Fruit fly (Drosophila melanogaster) whole organism, embryonic: Measurements from ENCODE around the gene CG12784.

Source experiments
- ATbp ChIP-seq: fragments of 200-800 bp; sonication (Bioruptor generic); optimal IDR thresholded peaks from 2 replicates; lab custom pipeline; 2017; ENCODE audit warnings: missing biosample characterization, mild to moderate bottlenecking, missing genetic modification characterization, missing genetic modification reagents
- Ada2b ChIP-seq: fragments of 200-800 bp; sonication (Bioruptor generic); IDR thresholded peaks from 2 replicates; pipeline ENCODE4 v1.3.6; 2022; ENCODE audit warnings: missing biosample characterization, missing genetic modification characterization
- Atf-2 ChIP-seq: fragments of 200-800 bp; sonication (Bioruptor generic); optimal IDR thresholded peaks from 2 replicates; lab custom pipeline; 2016; ENCODE audit warnings: missing biosample characterization, missing genetic modification characterization
- Bgb ChIP-seq: fragments of 200-800 bp; sonication (Bioruptor generic); IDR thresholded peaks from 2 replicates; pipeline ENCODE4 v1.3.6; 2022; ENCODE audit warnings: missing biosample characterization, missing genetic modification characterization; ENCODE audit not compliant: partially characterized antibody
- CG10209 ChIP-seq: fragments of 200-800 bp; sonication (Bioruptor generic); optimal IDR thresholded peaks from 3 replicates; lab custom pipeline; 2017; ENCODE audit warnings: missing biosample characterization, mild to moderate bottlenecking, missing genetic modification characterization, missing genetic modification reagents
- CG1024 ChIP-seq: fragments of 200-800 bp; sonication (Bioruptor generic); IDR thresholded peaks from 2 replicates; pipeline ENCODE4 v1.3.6; 2022; ENCODE audit warnings: missing biosample characterization, missing genetic modification characterization
- CG13287 ChIP-seq: fragments of 200-800 bp; sonication (Bioruptor generic); IDR thresholded peaks from 2 replicates; pipeline ENCODE4 v1.3.6; 2022; ENCODE audit warnings: missing biosample characterization, missing genetic modification characterization; ENCODE audit not compliant: partially characterized antibody
- CG13296 ChIP-seq: fragments of 200-800 bp; sonication (Bioruptor generic); optimal IDR thresholded peaks from 3 replicates; lab custom pipeline; 2018; ENCODE audit warnings: missing biosample characterization, mild to moderate bottlenecking, missing genetic modification characterization
- CG14860 ChIP-seq: fragments of 200-800 bp; sonication (Bioruptor generic); IDR thresholded peaks from 3 replicates; pipeline ENCODE4 v1.3.6; 2022; ENCODE audit warnings: missing biosample characterization, missing genetic modification characterization; ENCODE audit not compliant: partially characterized antibody
- CG15601 ChIP-seq: fragments of 200-800 bp; sonication (Bioruptor generic); optimal IDR thresholded peaks from 3 replicates; lab custom pipeline; 2019; ENCODE audit warnings: missing biosample characterization, mild to moderate bottlenecking, missing genetic modification characterization, moderate library complexity
- CG17328 ChIP-seq: fragments of 200-800 bp; sonication (Bioruptor generic); IDR thresholded peaks from 2 replicates; pipeline ENCODE4 v1.3.6; 2022; ENCODE audit warnings: missing biosample characterization, missing genetic modification characterization
- CG17359 ChIP-seq: fragments of 200-800 bp; sonication (Bioruptor generic); optimal IDR thresholded peaks from 3 replicates; lab custom pipeline; 2018; ENCODE audit warnings: missing biosample characterization, mild to moderate bottlenecking, missing genetic modification characterization, moderate library complexity
- CG17361 ChIP-seq: fragments of 200-800 bp; sonication (Bioruptor generic); IDR thresholded peaks from 3 replicates; pipeline ENCODE4 v1.3.6; 2022; ENCODE audit warnings: missing biosample characterization, missing genetic modification characterization
- CG17612 ChIP-seq: fragments of 200-800 bp; sonication (Bioruptor generic); IDR thresholded peaks from 2 replicates; pipeline ENCODE4 v1.3.6; 2022; ENCODE audit warnings: missing biosample characterization, missing genetic modification characterization
- CG18476 ChIP-seq: fragments of 200-800 bp; sonication (Bioruptor generic); optimal IDR thresholded peaks from 2 replicates; lab custom pipeline; 2016; ENCODE audit warnings: missing biosample characterization, mild to moderate bottlenecking, missing genetic modification characterization
- CG18764 ChIP-seq: fragments of 200-800 bp; sonication (Bioruptor generic); optimal IDR thresholded peaks from 3 replicates; lab custom pipeline; 2016; ENCODE audit warnings: missing biosample characterization, missing genetic modification characterization
- CG2712 ChIP-seq: fragments of 200-800 bp; optimal IDR thresholded peaks from 3 replicates; lab custom pipeline; 2019; ENCODE audit warnings: missing biosample characterization, mild to moderate bottlenecking, missing genetic modification characterization, moderate library complexity
- CG4707 ChIP-seq: fragments of 200-800 bp; sonication (Bioruptor generic); optimal IDR thresholded peaks from 2 replicates; lab custom pipeline; 2018; ENCODE audit warnings: missing biosample characterization, mild to moderate bottlenecking, missing genetic modification characterization, moderate library complexity
- CG6813 ChIP-seq: fragments of 200-800 bp; sonication (Bioruptor generic); optimal IDR thresholded peaks from 2 replicates; lab custom pipeline; 2017; ENCODE audit warnings: missing biosample characterization, missing genetic modification characterization, mild to moderate bottlenecking, moderate library complexity, missing genetic modification reagents
- CG7271 ChIP-seq: fragments of 200-800 bp; sonication (Bioruptor generic); optimal IDR thresholded peaks from 2 replicates; lab custom pipeline; 2018; ENCODE audit warnings: missing biosample characterization, mild to moderate bottlenecking, missing genetic modification characterization, moderate library complexity
- CG8359 ChIP-seq: fragments of 200-800 bp; sonication (Bioruptor generic); optimal IDR thresholded peaks from 2 replicates; lab custom pipeline; 2017; ENCODE audit warnings: missing biosample characterization, mild to moderate bottlenecking, missing genetic modification characterization, borderline replicate concordance
- CG9932 ChIP-seq: fragments of 200-800 bp; sonication (Bioruptor generic); IDR thresholded peaks from 2 replicates; pipeline ENCODE4 v1.3.6; 2022; ENCODE audit warnings: missing biosample characterization, missing genetic modification characterization
- Dek ChIP-seq: fragments of 200-800 bp; sonication (Bioruptor generic); optimal IDR thresholded peaks from 3 replicates; lab custom pipeline; 2019; ENCODE audit warnings: missing biosample characterization, mild to moderate bottlenecking, missing genetic modification characterization, moderate library complexity
- Ets65A ChIP-seq: fragments of 200-800 bp; sonication (Bioruptor generic); peaks from one replicate; lab custom pipeline; 2016; ENCODE audit warnings: missing biosample characterization, missing genetic modification characterization
- HLH3B ChIP-seq: fragments of 200-800 bp; sonication (Bioruptor generic); IDR thresholded peaks from 2 replicates; pipeline ENCODE4 v1.3.6; 2022; ENCODE audit warnings: missing biosample characterization, missing genetic modification characterization
- HLH4C ChIP-seq: fragments of 200-800 bp; sonication (Bioruptor generic); IDR thresholded peaks from 3 replicates; pipeline ENCODE4 v1.3.6; 2022; ENCODE audit warnings: missing biosample characterization, missing genetic modification characterization; ENCODE audit not compliant: partially characterized antibody
- Max ChIP-seq: fragments of 200-800 bp; sonication (Bioruptor generic); optimal IDR thresholded peaks from 2 replicates; lab custom pipeline; 2016; ENCODE audit warnings: missing biosample characterization, mild to moderate bottlenecking, missing genetic modification characterization
- Meics ChIP-seq: fragments of 200-800 bp; sonication (Bioruptor generic); optimal IDR thresholded peaks from 2 replicates; lab custom pipeline; 2017; ENCODE audit warnings: missing biosample characterization, mild to moderate bottlenecking, missing genetic modification characterization
- Poxn ChIP-seq: fragments of 200-800 bp; sonication (Bioruptor generic); IDR thresholded peaks from 2 replicates; pipeline ENCODE4 v1.3.6; 2022; ENCODE audit warnings: missing biosample characterization, missing genetic modification characterization
- Rfx ChIP-seq: fragments of 200-800 bp; sonication (Bioruptor generic); IDR thresholded peaks from 2 replicates; pipeline ENCODE4 v1.3.6; 2022; ENCODE audit warnings: missing biosample characterization, missing genetic modification characterization
- Sox102F ChIP-seq: fragments of 200-800 bp; sonication (Bioruptor generic); optimal IDR thresholded peaks from 2 replicates; lab custom pipeline; 2018; ENCODE audit warnings: missing biosample characterization, mild to moderate bottlenecking, missing genetic modification characterization, moderate library complexity
- Sry-δ ChIP-seq: fragments of 200-800 bp; sonication (Bioruptor generic); optimal IDR thresholded peaks from 2 replicates; lab custom pipeline; 2016; ENCODE audit warnings: missing biosample characterization, missing genetic modification characterization
- Trl ChIP-seq, 3 experiments: fragments of >200 bp in 2 of 3; fragments of 200-800 bp in 1 of 3; sonication (Bioruptor generic) in 1 of 3; optimal IDR thresholded peaks; 2 replicates in 1 of 3; 3 replicates in 2 of 3; lab custom pipeline; 2016 to 2017; ENCODE audit warnings: missing biosample characterization in 1 of 3, missing genetic modification characterization in 1 of 3
- bowl ChIP-seq: fragments of 200-800 bp; sonication (Bioruptor generic); IDR thresholded peaks from 2 replicates; pipeline ENCODE4 v1.3.6; 2022; ENCODE audit warnings: missing biosample characterization, missing genetic modification characterization
- corto ChIP-seq: fragments of 200-800 bp; sonication (Bioruptor generic); optimal IDR thresholded peaks from 2 replicates; lab custom pipeline; 2016; ENCODE audit warnings: missing biosample characterization, mild to moderate bottlenecking, missing genetic modification characterization, moderate library complexity
- fd96Cb ChIP-seq: fragments of 200-800 bp; sonication (Bioruptor generic); optimal IDR thresholded peaks from 2 replicates; lab custom pipeline; 2018; ENCODE audit warnings: missing biosample characterization, mild to moderate bottlenecking, missing genetic modification characterization, moderate library complexity
- gt ChIP-seq: fragments of 200-800 bp; sonication (Bioruptor generic); IDR thresholded peaks from 2 replicates; pipeline ENCODE4 v1.3.6; 2022; ENCODE audit warnings: missing biosample characterization, missing genetic modification characterization
- h ChIP-seq: fragments of >200 bp; optimal IDR thresholded peaks from 2 replicates; lab custom pipeline; 2017
- ham ChIP-seq: fragments of 200-800 bp; sonication (Bioruptor generic); IDR thresholded peaks from 2 replicates; pipeline ENCODE4 v1.3.6; 2022; ENCODE audit warnings: missing biosample characterization, missing genetic modification characterization
- kah ChIP-seq: fragments of 200-800 bp; sonication (Bioruptor generic); optimal IDR thresholded peaks from 2 replicates; lab custom pipeline; 2018; ENCODE audit warnings: missing biosample characterization, mild to moderate bottlenecking, missing genetic modification characterization
- lmd ChIP-seq: fragments of 200-800 bp; sonication (Bioruptor generic); IDR thresholded peaks from 2 replicates; pipeline ENCODE4 v1.3.6; 2022; ENCODE audit warnings: missing biosample characterization, missing genetic modification characterization
- nerfin-1 ChIP-seq: fragments of 200-800 bp; sonication (Bioruptor generic); optimal IDR thresholded peaks from 3 replicates; lab custom pipeline; 2019; ENCODE audit warnings: missing biosample characterization, mild to moderate bottlenecking, missing genetic modification characterization, moderate library complexity
- oc ChIP-seq: fragments of 200-800 bp; sonication (Bioruptor generic); optimal IDR thresholded peaks from 2 replicates; lab custom pipeline; 2018; ENCODE audit warnings: missing biosample characterization, mild to moderate bottlenecking, missing genetic modification characterization, moderate library complexity
- pan ChIP-seq, 4 experiments: fragments of >200 bp in 3 of 4; fragments of 200-800 bp in 1 of 4; sonication (Bioruptor generic) in 1 of 4; optimal IDR thresholded peaks in 3 of 4; IDR thresholded peaks in 1 of 4; 2 replicates each; pipeline versions ENCODE4 v1.3.6 to Lab custom; 2017 to 2022; ENCODE audit warnings: missing biosample characterization in 2 of 4, missing genetic modification characterization in 2 of 4, mixed read lengths in 1 of 4
- rib ChIP-seq: fragments of 200-800 bp; sonication (Bioruptor generic); IDR thresholded peaks from 2 replicates; pipeline ENCODE4 v1.3.6; 2022; ENCODE audit warnings: missing biosample characterization, missing genetic modification characterization
- sens ChIP-seq: fragments of 200-800 bp; sonication (Bioruptor generic); peaks from one replicate; lab custom pipeline; 2016; ENCODE audit warnings: missing biosample characterization, missing genetic modification characterization
- sqz ChIP-seq: fragments of 200-800 bp; sonication (Bioruptor generic); optimal IDR thresholded peaks from 3 replicates; lab custom pipeline; 2018; ENCODE audit warnings: missing biosample characterization, mild to moderate bottlenecking, missing genetic modification characterization
- trh ChIP-seq: fragments of 200-800 bp; sonication (Bioruptor generic); optimal IDR thresholded peaks from 2 replicates; lab custom pipeline; 2016; ENCODE audit warnings: missing biosample characterization, missing genetic modification characterization
- tx ChIP-seq: fragments of 200-800 bp; sonication (Bioruptor generic); optimal IDR thresholded peaks from 2 replicates; lab custom pipeline; 2016; ENCODE audit warnings: missing biosample characterization, missing genetic modification characterization
- unc-4 ChIP-seq: fragments of 200-800 bp; sonication (Bioruptor generic); IDR thresholded peaks from 2 replicates; pipeline ENCODE4 v1.3.6; 2022; ENCODE audit warnings: missing biosample characterization, missing genetic modification characterization; ENCODE audit not compliant: partially characterized antibody

CG12784 gene

dm6 chr3R:15792427-15792826 lies 29.5 kb downstream of the CG12784 start, which contains the start of gene Acyp2 (continued):
- TF ChIP-seq CG18476 (no peak), ham (GFP tag; lab: Robert Waterston, UW) (no peak), CG17328 (no peak), sens (peak; percentile 80), Ada2b (GFP tag; lab: Robert Waterston, UW) (0 out of 2 replicates have a peak, but pooled peaks have one; percentile 11), Max (GFP tag; lab: Kevin White, UChicago) (peak; percentile 34), sqz (GFP tag; lab: Kevin White, UChicago) (no peak), oc (no peak), CG17361 (GFP tag; lab: Robert Waterston, UW) (0 out of 3 replicates have a peak, but pooled peaks have one; percentile 18), CG2712 (tag; lab: Kevin White, UChicago) (peak; percentile 60), Ets65A (GFP tag; lab: Kevin White, UChicago) (peak; percentile 95), corto (GFP tag; lab: Kevin White, UChicago) (no peak), tx (GFP tag; lab: Kevin White, UChicago) (peak; percentile 17), CG7271 (no peak), CG9932 (peak; percentile 70), HLH3B (GFP tag; lab: Robert Waterston, UW) (no peak), gt (GFP tag; lab: Robert Waterston, UW) (no peak), bowl (GFP tag; lab: Robert Waterston, UW) (no peak), Poxn (no peak), Rfx (peak; percentile 74), fd96Cb (no peak), CG6813 (no peak), CG4707 (no peak), CG17359 (no peak), CG15601 (tag; lab: Kevin White, UChicago) (peak; percentile 31), pan (optimal IDR thresholded peaks at IDR 0.05; lab: Kevin White, UChicago) (no peak), pan (GFP tag; optimal IDR thresholded peaks at IDR 0.05 in 1 of 2, IDR thresholded peaks at IDR 0.05 in 1 of 2) (peak in 1 of 2 experiments; percentile 51), lmd (GFP tag; lab: Robert Waterston, UW) (no peak), CG8359 (no peak), Bgb (GFP tag; lab: Robert Waterston, UW) (peak; percentile 67), CG14860 (GFP tag; lab: Robert Waterston, UW) (no peak), Trl (optimal IDR thresholded peaks at IDR 0.05; lab: Kevin White, UChicago) (no peak), Trl (GFP tag; optimal IDR thresholded peaks at IDR 0.05; lab: Kevin White, UChicago) (no peak), Sox102F (GFP tag; lab: Kevin White, UChicago) (no peak), Sry-δ (peak; percentile 88), CG13296 (no peak), CG1024 (no peak), CG17612 (no peak), h (lab: Kevin White, UChicago) (no peak), CG10209 (GFP tag; lab: Kevin White, UChicago) (no peak), rib (GFP tag; lab: Robert Waterston, UW) (no peak), CG18764 (no peak), ATbp (GFP tag; lab: Kevin White, UChicago) (no peak), kah (GFP tag; lab: Kevin White, UChicago) (no peak), Atf-2 (GFP tag; lab: Kevin White, UChicago) (no peak), unc-4 (GFP tag; lab: Robert Waterston, UW) (peak; percentile 56; the same call in 1 of the 2 replicates), Dek (tag; lab: Kevin White, UChicago) (no peak), HLH4C (GFP tag; lab: Robert Waterston, UW) (0 out of 3 replicates have a peak, but pooled peaks have one; percentile 15), Meics (no peak), CG13287 (GFP tag; lab: Robert Waterston, UW) (peak; percentile 71), nerfin-1 (tag; lab: Kevin White, UChicago) (no peak), trh (peak; percentile 19)
